Fruit fly (Drosophila melanogaster) whole organism, prepupa: ENCODE measurements around the gene mbt.

Experiments
- CG10631 ChIP-seq: fragments of 200-800 bp; sonication (Bioruptor generic); optimal IDR thresholded peaks from 2 replicates; lab custom pipeline; 2016; ENCODE audit warnings: missing biosample characterization, missing genetic modification characterization
- CG10669 ChIP-seq: fragments of 200-800 bp; sonication (Bioruptor generic); optimal IDR thresholded peaks from 3 replicates; lab custom pipeline; 2018; ENCODE audit warnings: missing biosample characterization, mild to moderate bottlenecking, missing genetic modification characterization, moderate library complexity
- CG11294 ChIP-seq: fragments of 200-800 bp; sonication (Bioruptor generic); IDR thresholded peaks from 2 replicates; pipeline ENCODE4 v1.3.6; 2022; ENCODE audit warnings: missing biosample characterization, missing genetic modification characterization
- CG1621 ChIP-seq: fragments of 200-800 bp; sonication (Bioruptor generic); optimal IDR thresholded peaks from 3 replicates; lab custom pipeline; 2018; ENCODE audit warnings: missing biosample characterization, mild to moderate bottlenecking, missing genetic modification characterization
- CG31627 ChIP-seq: fragments of 200-800 bp; sonication (Bioruptor generic); optimal IDR thresholded peaks from 3 replicates; lab custom pipeline; 2016; ENCODE audit warnings: missing biosample characterization, missing genetic modification characterization
- CG32006 ChIP-seq: fragments of 200-800 bp; sonication (Bioruptor generic); optimal IDR thresholded peaks from 3 replicates; lab custom pipeline; 2017; ENCODE audit warnings: missing biosample characterization, mild to moderate bottlenecking, missing genetic modification characterization
- CG6163 ChIP-seq: fragments of 200-800 bp; sonication (Bioruptor generic); IDR thresholded peaks from 3 replicates; pipeline ENCODE4 v1.3.6; 2022; ENCODE audit warnings: missing biosample characterization, missing genetic modification characterization
- CG6854 ChIP-seq: fragments of 200-800 bp; sonication (Bioruptor generic); optimal IDR thresholded peaks from 2 replicates; lab custom pipeline; 2017; ENCODE audit warnings: missing biosample characterization, mild to moderate bottlenecking, missing genetic modification characterization
- CG7368 ChIP-seq: fragments of 200-800 bp; sonication (Bioruptor generic); optimal IDR thresholded peaks from 3 replicates; lab custom pipeline; 2016; ENCODE audit warnings: missing biosample characterization, missing genetic modification characterization
- CG8632 ChIP-seq: fragments of 200-800 bp; sonication (Bioruptor generic); optimal IDR thresholded peaks from 3 replicates; lab custom pipeline; 2016; ENCODE audit warnings: missing biosample characterization, missing genetic modification characterization
- CG9139 ChIP-seq: fragments of 200-800 bp; sonication (Bioruptor generic); optimal IDR thresholded peaks from 3 replicates; lab custom pipeline; 2017; ENCODE audit warnings: missing biosample characterization, mild to moderate bottlenecking, missing genetic modification characterization
- Eip75B ChIP-seq: fragments of 200-800 bp; sonication (Bioruptor generic); optimal IDR thresholded peaks from 3 replicates; lab custom pipeline; 2016; ENCODE audit warnings: missing biosample characterization, missing genetic modification characterization
- Eip78C ChIP-seq: fragments of 200-800 bp; sonication (Bioruptor generic); peaks from one replicate; lab custom pipeline; 2016; ENCODE audit warnings: missing biosample characterization, missing genetic modification characterization
- Eip93F ChIP-seq: fragments of 200-800 bp; sonication (Bioruptor generic); optimal IDR thresholded peaks from 2 replicates; lab custom pipeline; 2016; ENCODE audit warnings: missing biosample characterization, mild to moderate bottlenecking, missing genetic modification characterization
- Ets96B ChIP-seq: fragments of 200-800 bp; optimal IDR thresholded peaks from 2 replicates; lab custom pipeline; 2019; ENCODE audit warnings: missing biosample characterization, mild to moderate bottlenecking, missing genetic modification characterization, moderate library complexity
- Hr38 ChIP-seq: sonication (Bioruptor generic); optimal IDR thresholded peaks from 2 replicates; lab custom pipeline; 2016; ENCODE audit warnings: missing biosample characterization, missing genetic modification characterization
- Hr4 ChIP-seq: fragments of 200-800 bp; sonication (Bioruptor generic); optimal IDR thresholded peaks from 3 replicates; lab custom pipeline; 2016; ENCODE audit warnings: missing biosample characterization, missing genetic modification characterization
- Met ChIP-seq: fragments of 200-800 bp; sonication (Bioruptor generic); optimal IDR thresholded peaks from 3 replicates; lab custom pipeline; 2016; ENCODE audit warnings: missing biosample characterization, missing genetic modification characterization
- OdsH ChIP-seq: fragments of 200-800 bp; sonication (Bioruptor generic); optimal IDR thresholded peaks from 3 replicates; lab custom pipeline; 2016; ENCODE audit warnings: missing biosample characterization, missing genetic modification characterization
- Sox102F ChIP-seq: fragments of 200-800 bp; sonication (Bioruptor generic); optimal IDR thresholded peaks from 2 replicates; lab custom pipeline; 2016; ENCODE audit warnings: missing biosample characterization, mild to moderate bottlenecking, missing genetic modification characterization
- achi ChIP-seq: fragments of 200-800 bp; sonication (Bioruptor generic); optimal IDR thresholded peaks from 3 replicates; lab custom pipeline; 2016; ENCODE audit warnings: missing biosample characterization, missing genetic modification characterization
- acj6 ChIP-seq: fragments of 200-800 bp; sonication (Bioruptor generic); optimal IDR thresholded peaks from 3 replicates; lab custom pipeline; 2016; ENCODE audit warnings: missing biosample characterization, missing genetic modification characterization
- dsx ChIP-seq: fragments of 200-800 bp; optimal IDR thresholded peaks from 3 replicates; lab custom pipeline; 2019; ENCODE audit warnings: missing biosample characterization, mild to moderate bottlenecking, missing genetic modification characterization, moderate library complexity; ENCODE audit not compliant: poor library complexity, severe bottlenecking
- eg ChIP-seq: fragments of 200-800 bp; sonication (Bioruptor generic); IDR thresholded peaks from 3 replicates; pipeline ENCODE4 v1.3.6; 2022; ENCODE audit warnings: missing biosample characterization, missing genetic modification characterization
- esn ChIP-seq: fragments of 200-800 bp; sonication (Bioruptor generic); optimal IDR thresholded peaks from 2 replicates; lab custom pipeline; 2016; ENCODE audit warnings: missing biosample characterization, mild to moderate bottlenecking, missing genetic modification characterization, moderate library complexity
- fd85E ChIP-seq: fragments of 200-800 bp; sonication (Bioruptor generic); optimal IDR thresholded peaks from 3 replicates; lab custom pipeline; 2016; ENCODE audit warnings: missing biosample characterization, missing genetic modification characterization
- fkh ChIP-seq: fragments of 200-800 bp; sonication (Bioruptor generic); optimal IDR thresholded peaks from 3 replicates; lab custom pipeline; 2017; ENCODE audit warnings: missing biosample characterization, mild to moderate bottlenecking, missing genetic modification characterization, moderate library complexity
- lz ChIP-seq: fragments of 200-800 bp; sonication (Bioruptor generic); optimal IDR thresholded peaks from 3 replicates; lab custom pipeline; 2016; ENCODE audit warnings: missing biosample characterization, missing genetic modification characterization
- salr ChIP-seq, 2 experiments: fragments of 200-800 bp; sonication (Bioruptor generic); optimal IDR thresholded peaks; 3 replicates each; lab custom pipeline; 2016 to 2018; ENCODE audit warnings: missing biosample characterization in 2 of 2, missing genetic modification characterization in 2 of 2, mild to moderate bottlenecking in 1 of 2

Gene mbt

dm6 chrX:16587021-16587667 is 23.3 kb upstream of the mbt start, which contains the start of gene CanA-14F:
Gene CanA-14F (minus strand): TSS chrX:16587172.
- TF ChIP-seq Eip78C = peak; percentile 53
- peak; percentile 17 for TF ChIP-seq CG1621 (tag; lab: Kevin White, UChicago)
- no peak for TF ChIP-seq Eip93F

DNA sequence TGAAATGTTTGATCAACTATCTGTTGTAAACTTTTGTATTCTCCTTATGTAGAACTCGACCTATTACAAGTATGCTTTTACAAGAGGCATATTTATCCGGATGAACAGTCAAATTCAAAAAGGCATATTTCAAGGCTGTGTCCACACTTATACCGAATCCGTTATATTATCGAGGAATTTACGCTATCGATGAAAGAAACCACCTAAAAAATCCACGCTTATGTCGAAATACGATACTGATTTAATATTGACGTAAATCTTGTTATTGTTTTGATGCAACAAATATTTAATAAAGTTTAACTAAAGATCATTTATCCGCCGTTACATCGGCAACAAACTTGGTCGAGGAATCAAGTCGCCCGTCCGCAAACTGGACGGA is 22.8 kb upstream of the mbt start, which contains the start of gene CG13014:
TSS of gene CG13014 (plus strand) at position 206 of the 379 bp plus-strand sequence.
- no peak for TF ChIP-seq Met (GFP tag; lab: Kevin White, UChicago)
- no peak for TF ChIP-seq Ets96B (tag; lab: Kevin White, UChicago)
- no peak for TF ChIP-seq CG10631 (GFP tag; lab: Kevin White, UChicago)
- no peak for TF ChIP-seq Sox102F (GFP tag; lab: Kevin White, UChicago)
- no peak for TF ChIP-seq OdsH
- TF ChIP-seq achi = no peak
- no peak for TF ChIP-seq CG8632
- TF ChIP-seq CG9139 = no peak
- no peak for TF ChIP-seq Hr38 (GFP tag; lab: Kevin White, UChicago)
- TF ChIP-seq CG32006 (GFP tag; lab: Kevin White, UChicago) = no peak
- no peak for TF ChIP-seq salr (GFP tag; optimal IDR thresholded peaks at IDR 0.05; lab: Kevin White, UChicago)
- TF ChIP-seq Eip75B = no peak
- no peak for TF ChIP-seq CG6163 (GFP tag; lab: Robert Waterston, UW)
- no peak for TF ChIP-seq dsx
- TF ChIP-seq CG31627 (GFP tag; lab: Kevin White, UChicago) = no peak
- no peak for TF ChIP-seq Hr4 (GFP tag; lab: Kevin White, UChicago)
- no peak for TF ChIP-seq acj6 (GFP tag; lab: Kevin White, UChicago)

DNA sequence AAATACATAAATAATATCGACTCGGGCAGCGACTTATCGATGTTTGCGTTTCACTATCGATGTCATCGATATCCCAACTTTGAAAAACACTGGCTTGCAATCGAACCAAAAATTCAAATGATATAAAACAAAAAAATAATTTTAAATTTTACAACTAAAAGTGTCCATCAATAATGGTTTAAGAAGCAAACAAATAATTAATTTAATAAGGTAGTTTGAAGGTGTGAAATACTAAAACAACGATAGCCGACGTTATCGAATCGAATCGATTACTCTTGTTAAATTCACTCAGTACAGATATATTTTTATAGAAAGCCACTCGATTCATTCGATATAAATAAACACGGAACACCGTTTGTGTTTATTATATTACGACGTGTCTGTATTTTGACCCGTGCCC is 17.1 kb upstream of the mbt start, which contains the start of the genes SMC3 and Ubc7:
TSS of gene SMC3 (minus strand) at position 22 of the 400 bp plus-strand sequence.
TSS of gene Ubc7 (plus strand) at position 260 of the 400 bp plus-strand sequence.
- TF ChIP-seq CG10669 (GFP tag; lab: Kevin White, UChicago) (no peak), esn (GFP tag; lab: Kevin White, UChicago) (peak; percentile 7), fkh (GFP tag; lab: Kevin White, UChicago) (peak; percentile 58), Eip93F (peak; percentile 33), CG7368 (GFP tag; lab: Kevin White, UChicago) (no peak)

DNA sequence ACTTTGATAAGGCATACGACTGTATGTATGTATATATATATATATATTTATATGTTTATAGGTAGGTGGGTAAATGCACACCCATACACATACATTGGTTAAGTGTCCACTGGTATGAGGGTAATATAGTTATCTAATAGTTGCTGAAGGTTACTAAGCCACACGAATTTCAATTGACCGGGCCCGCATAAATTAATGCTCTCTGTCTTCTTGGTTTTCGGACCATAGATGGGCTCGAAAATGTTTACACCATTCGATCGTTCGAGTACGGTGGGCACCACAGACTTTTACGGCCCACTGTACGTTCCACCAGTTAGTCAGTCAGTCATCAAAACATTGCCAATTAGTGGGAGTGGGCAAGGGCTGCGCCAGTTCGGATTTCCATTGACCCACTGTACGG is 15.1 kb upstream of the mbt start:
- TF ChIP-seq fd85E (GFP tag; lab: Kevin White, UChicago) = no peak
- TF ChIP-seq dsx = no peak
- TF ChIP-seq CG11294 (GFP tag; lab: Robert Waterston, UW) = no peak
- TF ChIP-seq OdsH = no peak

dm6 chrX:16596250-16596793 is 14.2 kb upstream of the mbt start:
- TF ChIP-seq CG6854 = no peak
- TF ChIP-seq fkh (GFP tag; lab: Kevin White, UChicago) = peak; percentile 92

- TF ChIP-seq Eip78C = peak; percentile 71
- peak; percentile 9 for TF ChIP-seq Eip75B
- TF ChIP-seq CG31627 (GFP tag; lab: Kevin White, UChicago) = peak; percentile 10
- no peak for TF ChIP-seq acj6 (GFP tag; lab: Kevin White, UChicago)
- 0 out of 3 replicates have a peak, but pooled peaks have one; percentile 31 for TF ChIP-seq eg (GFP tag; lab: Robert Waterston, UW)
- TF ChIP-seq fkh (GFP tag; lab: Kevin White, UChicago) = peak; percentile 89
- peak; percentile 25 for TF ChIP-seq lz (GFP tag; lab: Kevin White, UChicago)
- no peak for TF ChIP-seq salr (GFP tag; optimal IDR thresholded peaks at IDR 0.05; lab: Kevin White, UChicago)
- TF ChIP-seq, all 60 proteins: peak for 6
Observed at dm6 chrX:16598336-16598977, 12.0 kb upstream of the mbt start.
